Worm (Caenorhabditis elegans) whole organism, L3 larva: ENCODE measurements around the gene elpc-2.

Experiments
- ama-1 ChIP-seq: fragments of 150-350 bp; optimal IDR thresholded peaks from 2 replicates; lab custom pipeline; 2018
- ceh-28 ChIP-seq: fragments of 150-350 bp; optimal IDR thresholded peaks from 2 replicates; lab custom pipeline; 2014; ENCODE audit warnings: missing biosample characterization, missing genetic modification reagents, missing genetic modification characterization
- daf-12 ChIP-seq: fragments of 150-350 bp; optimal IDR thresholded peaks from 2 replicates; lab custom pipeline; 2014; ENCODE audit warnings: missing biosample characterization, missing genetic modification reagents, missing genetic modification characterization
- egl-27 ChIP-seq: sonication (generic microtip); optimal IDR thresholded peaks from 4 replicates; lab custom pipeline; 2017; ENCODE audit warnings: missing biosample characterization, missing genetic modification reagents, missing genetic modification characterization
- egl-5 ChIP-seq: fragments of 150-350 bp; optimal IDR thresholded peaks from 2 replicates; lab custom pipeline; 2017; ENCODE audit warnings: missing biosample characterization, missing genetic modification reagents, missing genetic modification characterization, inconsistent platforms
- elt-1 ChIP-seq: fragments of 150-350 bp; optimal IDR thresholded peaks from 2 replicates; lab custom pipeline; 2014; ENCODE audit warnings: missing biosample characterization, missing genetic modification characterization
- elt-3 ChIP-seq, 3 experiments: fragments of 150-350 bp in 1 of 3; sonication (generic microtip) in 2 of 3; optimal IDR thresholded peaks; 2 replicates in 2 of 3; 4 replicates in 1 of 3; lab custom pipeline; 2014 to 2017; ENCODE audit warnings: missing biosample characterization in 3 of 3, missing genetic modification characterization in 3 of 3
- fkh-10 ChIP-seq: sonication (generic microtip); optimal IDR thresholded peaks from 2 replicates; lab custom pipeline; 2017; ENCODE audit warnings: missing biosample characterization, missing genetic modification reagents, missing genetic modification characterization
- fkh-2 ChIP-seq: fragments of 150-350 bp; optimal IDR thresholded peaks from 2 replicates; lab custom pipeline; 2014; ENCODE audit warnings: missing biosample characterization, missing genetic modification reagents, missing genetic modification characterization
- fos-1 ChIP-seq: fragments of 150-350 bp; optimal IDR thresholded peaks from 2 replicates; lab custom pipeline; 2014; ENCODE audit warnings: missing biosample characterization, missing genetic modification characterization
- hmg-11 ChIP-seq: sonication (generic microtip); optimal IDR thresholded peaks from 2 replicates; lab custom pipeline; 2016; ENCODE audit warnings: missing genetic modification characterization, missing compliant biosample characterization
- jun-1 ChIP-seq: fragments of 150-350 bp; optimal IDR thresholded peaks from 2 replicates; lab custom pipeline; 2014; ENCODE audit warnings: missing biosample characterization, missing genetic modification reagents, missing genetic modification characterization
- lin-15B ChIP-seq: fragments of 150-350 bp; optimal IDR thresholded peaks from 2 replicates; lab custom pipeline; 2014; ENCODE audit warnings: missing biosample characterization, missing genetic modification characterization
- mml-1 ChIP-seq: fragments of 150-350 bp; sonication (generic microtip); optimal IDR thresholded peaks from 3 replicates; lab custom pipeline; 2014; ENCODE audit warnings: missing biosample characterization, missing genetic modification characterization
- nfya-1 ChIP-seq: sonication (generic microtip); optimal IDR thresholded peaks from 2 replicates; lab custom pipeline; 2017; ENCODE audit warnings: missing genetic modification characterization, mild to moderate bottlenecking, missing compliant biosample characterization, antibody characterized with exemption, moderate library complexity; ENCODE audit not compliant: insufficient read depth
- nhr-11 ChIP-seq: fragments of 150-350 bp; optimal IDR thresholded peaks from 2 replicates; lab custom pipeline; 2014; ENCODE audit warnings: missing biosample characterization, missing genetic modification characterization
- nhr-12 ChIP-seq: fragments of 150-350 bp; optimal IDR thresholded peaks from 2 replicates; lab custom pipeline; 2014; ENCODE audit warnings: missing biosample characterization, missing genetic modification characterization
- nhr-23 ChIP-seq: fragments of 150-350 bp; optimal IDR thresholded peaks from 2 replicates; lab custom pipeline; 2014; ENCODE audit warnings: missing biosample characterization, missing genetic modification reagents, missing genetic modification characterization
- nhr-237 ChIP-seq: fragments of 150-350 bp; optimal IDR thresholded peaks from 2 replicates; lab custom pipeline; 2014; ENCODE audit warnings: missing biosample characterization, missing genetic modification characterization
- nhr-25 ChIP-seq: sonication (generic microtip); optimal IDR thresholded peaks from 2 replicates; lab custom pipeline; 2017; ENCODE audit warnings: missing biosample characterization, missing genetic modification characterization
- nhr-43 ChIP-seq: sonication (generic microtip); optimal IDR thresholded peaks from 2 replicates; lab custom pipeline; 2016; ENCODE audit warnings: mild to moderate bottlenecking, missing genetic modification characterization, missing compliant biosample characterization; ENCODE audit not compliant: poor library complexity, severe bottlenecking
- nhr-67 ChIP-seq: fragments of 150-350 bp; optimal IDR thresholded peaks from 2 replicates; lab custom pipeline; 2014; ENCODE audit warnings: missing biosample characterization, missing genetic modification characterization
- nhr-77 ChIP-seq: fragments of 150-350 bp; optimal IDR thresholded peaks from 2 replicates; lab custom pipeline; 2014; ENCODE audit warnings: missing biosample characterization, missing genetic modification characterization
- pha-4 ChIP-seq: fragments of 150-350 bp; optimal IDR thresholded peaks from 2 replicates; lab custom pipeline; 2014; ENCODE audit warnings: missing biosample characterization, missing genetic modification reagents, missing genetic modification characterization
- pqm-1 ChIP-seq: fragments of 150-350 bp; optimal IDR thresholded peaks from 2 replicates; lab custom pipeline; 2017; ENCODE audit warnings: missing biosample characterization, missing genetic modification characterization, inconsistent platforms
- sea-2 ChIP-seq: fragments of 150-350 bp; sonication (generic microtip); optimal IDR thresholded peaks from 4 replicates; lab custom pipeline; 2014; ENCODE audit warnings: missing biosample characterization, missing genetic modification reagents, missing genetic modification characterization
- skn-1 ChIP-seq: fragments of 150-350 bp; optimal IDR thresholded peaks from 2 replicates; lab custom pipeline; 2014; ENCODE audit warnings: missing biosample characterization, missing genetic modification characterization
- snpc-4 ChIP-seq: fragments of 150-350 bp; optimal IDR thresholded peaks from 2 replicates; lab custom pipeline; 2014; ENCODE audit warnings: missing biosample characterization, missing genetic modification characterization
- unc-39 ChIP-seq: sonication (generic microtip); optimal IDR thresholded peaks from 4 replicates; lab custom pipeline; 2017; ENCODE audit warnings: missing biosample characterization, missing genetic modification characterization
- unc-62 ChIP-seq: fragments of 150-350 bp; sonication (generic microtip); optimal IDR thresholded peaks from 4 replicates; lab custom pipeline; 2014; ENCODE audit warnings: missing biosample characterization, missing genetic modification reagents, missing genetic modification characterization
- ztf-11 ChIP-seq: fragments of 150-350 bp; optimal IDR thresholded peaks from 2 replicates; lab custom pipeline; 2014; ENCODE audit warnings: missing biosample characterization, missing genetic modification characterization

The elpc-2 gene

DNA sequence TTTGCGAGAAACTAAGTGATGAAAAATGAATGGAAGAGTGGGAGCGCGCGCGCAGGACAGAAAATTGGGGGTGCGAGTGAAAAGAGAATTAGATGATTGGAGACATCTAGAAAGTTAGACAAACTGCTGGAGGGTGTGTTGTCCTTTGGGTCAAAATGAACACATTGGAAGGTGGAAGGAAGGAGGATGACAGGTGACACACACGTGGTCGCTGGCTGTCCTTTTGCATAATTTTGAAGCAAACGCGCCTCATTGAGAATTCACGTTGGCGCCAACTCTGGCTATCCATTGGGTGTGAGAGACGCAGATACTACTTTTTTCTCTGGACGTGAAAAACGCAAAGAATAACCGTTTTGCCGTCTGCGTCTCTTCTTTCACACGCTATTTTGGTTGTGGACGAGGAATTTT is 8.0 kb upstream of the elpc-2 start:
- TF ChIP-seq nfya-1 (tag; lab: Kevin White, UChicago) (peak; percentile 25), nhr-25 (tag; lab: Kevin White, UChicago) (peak; percentile 45), nhr-23 (peak; percentile 44), pha-4 (tag; lab: Kevin White, UChicago) (peak; percentile 40), lin-15B (tag; lab: Kevin White, UChicago) (peak; percentile 23)

- TF ChIP-seq nhr-12 (tag; lab: Kevin White, UChicago) (no peak), egl-27 (tag; lab: Kevin White, UChicago) (no peak), sea-2 (no peak), fkh-10 (no peak), jun-1 (no peak), nhr-77 (tag; lab: Kevin White, UChicago) (no peak), hmg-11 (tag; lab: Kevin White, UChicago) (no peak), skn-1 (tag; lab: Kevin White, UChicago) (no peak), unc-62 (GFP tag; lab: Kevin White, UChicago) (no peak), elt-3 (tag; optimal IDR thresholded peaks at IDR 0.05; lab: Kevin White, UChicago) (no peak), nhr-43 (no peak), nhr-67 (tag; lab: Kevin White, UChicago) (no peak), ztf-11 (tag; lab: Kevin White, UChicago) (no peak), nhr-23 (no peak), fkh-2 (no peak), pha-4 (tag; lab: Kevin White, UChicago) (no peak), lin-15B (tag; lab: Kevin White, UChicago) (no peak), mml-1 (no peak), fos-1 (tag; lab: Kevin White, UChicago) (no peak)
- TF ChIP-seq, all 47 proteins: peak for 0
Observed at ce11 chrIII:12668821-12669220, 4.7 kb upstream of the elpc-2 start.

DNA sequence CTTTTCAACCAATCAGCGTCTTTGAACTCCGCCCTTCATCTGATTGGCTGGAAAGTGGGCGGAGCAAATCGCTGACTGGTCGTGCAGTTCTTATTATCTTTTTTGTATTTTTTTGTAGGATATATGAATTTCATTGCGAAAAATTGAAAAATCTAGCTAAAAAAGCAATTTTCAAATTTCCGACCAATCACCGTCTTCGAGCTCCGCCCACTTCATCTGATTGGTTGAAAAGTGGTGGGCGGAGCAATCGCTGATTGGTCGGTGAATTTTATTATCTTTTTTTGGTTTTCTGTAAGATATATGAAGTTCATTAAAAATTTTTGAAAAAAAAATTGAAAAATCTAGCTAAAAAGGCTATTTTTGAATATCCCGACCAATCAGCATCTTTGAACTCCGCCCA is 6.8 kb downstream of the elpc-2 start:
- TF ChIP-seq egl-5 (tag; lab: Kevin White, UChicago) (no peak), nfya-1 (tag; lab: Kevin White, UChicago) (peak; percentile 86)

DNA sequence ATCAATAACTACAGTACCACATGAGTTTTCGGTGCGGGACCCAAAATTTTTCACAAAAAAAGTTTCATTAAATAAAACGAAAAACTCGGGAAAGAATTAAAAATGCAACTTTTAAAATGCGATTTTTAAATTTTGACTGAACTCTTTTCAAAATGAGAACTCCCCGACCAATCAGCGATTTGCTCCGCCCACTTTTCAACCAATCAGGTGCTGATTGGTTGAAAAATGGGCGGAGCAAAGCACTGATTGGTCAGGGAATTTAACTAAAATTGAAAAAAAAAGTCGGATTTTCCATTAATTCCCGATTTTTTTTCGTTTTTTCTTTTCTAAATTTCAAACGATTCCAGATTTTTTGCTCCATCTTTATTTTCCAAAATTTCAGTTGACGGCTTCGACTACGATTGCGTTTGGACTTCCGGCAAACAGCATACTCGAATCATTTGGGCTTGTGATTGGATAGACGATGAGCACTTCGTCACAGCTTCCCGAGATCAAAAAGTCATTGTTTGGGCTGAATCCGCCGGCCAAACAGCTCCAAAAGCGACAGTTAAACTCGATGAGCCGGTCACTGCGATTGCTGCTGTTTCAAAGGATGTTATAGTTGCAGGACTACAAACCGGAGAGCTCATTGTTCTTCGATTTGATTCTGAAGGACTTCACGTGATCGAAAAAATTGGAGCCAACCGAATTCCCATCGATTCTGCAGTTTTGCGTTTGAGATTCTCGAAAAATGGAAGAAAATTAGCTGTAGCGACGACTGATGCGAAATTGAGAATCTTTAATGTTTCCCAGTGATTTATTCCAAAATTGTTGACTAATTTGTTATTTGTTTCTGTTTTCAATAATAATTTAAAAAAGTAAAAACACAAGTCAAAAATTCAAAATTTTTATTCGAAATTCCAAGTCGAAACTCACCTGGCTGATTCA is 12.2 kb downstream of the elpc-2 start:
- TF ChIP-seq nhr-67 (tag; lab: Kevin White, UChicago), result no peak
- peak; percentile 41 for TF ChIP-seq ama-1 (lab: Kevin White, UChicago)
- TF ChIP-seq nfya-1 (tag; lab: Kevin White, UChicago), result peak; percentile 98
- TF ChIP-seq skn-1 (tag; lab: Kevin White, UChicago), result no peak
- no peak for TF ChIP-seq snpc-4 (tag; lab: Kevin White, UChicago)

ce11 chrIII:12686457-12687250 is 13.2 kb downstream of the elpc-2 start:
- TF ChIP-seq hmg-11 (tag; lab: Kevin White, UChicago) (no peak), ceh-28 (no peak), nhr-237 (tag; lab: Kevin White, UChicago) (no peak), pqm-1 (tag; lab: Kevin White, UChicago) (no peak), egl-5 (tag; lab: Kevin White, UChicago) (no peak), skn-1 (tag; lab: Kevin White, UChicago) (no peak), nhr-77 (tag; lab: Kevin White, UChicago) (no peak), nhr-12 (tag; lab: Kevin White, UChicago) (no peak), unc-62 (GFP tag; lab: Kevin White, UChicago) (no peak), elt-1 (tag; lab: Kevin White, UChicago) (no peak), ama-1 (lab: Kevin White, UChicago) (no peak), ztf-11 (tag; lab: Kevin White, UChicago) (no peak), jun-1 (no peak), mml-1 (no peak), unc-39 (tag; lab: Kevin White, UChicago) (no peak), nhr-11 (tag; lab: Kevin White, UChicago) (no peak), daf-12 (no peak)
